Worm (Caenorhabditis elegans) whole organism, mixed stage, embryonic: Measurements from ENCODE around the gene F17A2.13.

Source experiments
- M03D4.4 ChIP-seq: sonication (generic microtip); optimal IDR thresholded peaks from 2 replicates; lab custom pipeline; 2017; ENCODE audit warnings: mild to moderate bottlenecking, missing genetic modification characterization, missing compliant biosample characterization
- bed-3 ChIP-seq: fragments of 200-800 bp; sonication (Bioruptor generic); optimal IDR thresholded peaks from 3 replicates; lab custom pipeline; 2018; ENCODE audit warnings: mild to moderate bottlenecking, missing genetic modification characterization, moderate library complexity, missing compliant biosample characterization
- blmp-1 ChIP-seq: fragments of 150-350 bp; optimal IDR thresholded peaks from 2 replicates; lab custom pipeline; 2014; ENCODE audit warnings: missing biosample characterization, missing genetic modification characterization
- ceh-39 ChIP-seq: fragments of 150-350 bp; optimal IDR thresholded peaks from 2 replicates; lab custom pipeline; 2014; ENCODE audit warnings: missing biosample characterization, missing genetic modification characterization
- ceh-43 ChIP-seq: fragments of 200-800 bp; sonication (Bioruptor generic); optimal IDR thresholded peaks from 2 replicates; lab custom pipeline; 2018; ENCODE audit warnings: mild to moderate bottlenecking, missing genetic modification characterization, moderate library complexity, missing compliant biosample characterization
- ceh-83 ChIP-seq: fragments of 200-800 bp; sonication (Bioruptor generic); optimal IDR thresholded peaks from 2 replicates; lab custom pipeline; 2018; ENCODE audit warnings: mild to moderate bottlenecking, missing genetic modification characterization, missing compliant biosample characterization
- ces-1 ChIP-seq: fragments of 150-350 bp; optimal IDR thresholded peaks from 2 replicates; lab custom pipeline; 2014; ENCODE audit warnings: missing biosample characterization, missing genetic modification reagents, missing genetic modification characterization
- cnd-1 ChIP-seq: fragments of 200-800 bp; sonication (Bioruptor generic); optimal IDR thresholded peaks from 2 replicates; lab custom pipeline; 2018; ENCODE audit warnings: mild to moderate bottlenecking, missing genetic modification characterization, missing compliant biosample characterization
- drap-1 ChIP-seq: fragments of 200-800 bp; sonication (Bioruptor generic); optimal IDR thresholded peaks from 3 replicates; lab custom pipeline; 2018; ENCODE audit warnings: mild to moderate bottlenecking, missing genetic modification characterization, missing compliant biosample characterization
- elt-1 ChIP-seq: sonication (generic microtip); optimal IDR thresholded peaks from 2 replicates; lab custom pipeline; 2017; ENCODE audit warnings: missing genetic modification characterization, mild to moderate bottlenecking, missing compliant biosample characterization, antibody characterized with exemption, moderate library complexity, borderline replicate concordance; ENCODE audit not compliant: insufficient read depth
- elt-3 ChIP-seq: fragments of 150-350 bp; optimal IDR thresholded peaks from 2 replicates; lab custom pipeline; 2014; ENCODE audit warnings: missing biosample characterization, missing genetic modification characterization
- flh-1 ChIP-seq: fragments of 200-800 bp; sonication (Bioruptor generic); optimal IDR thresholded peaks from 2 replicates; lab custom pipeline; 2018; ENCODE audit warnings: mild to moderate bottlenecking, missing genetic modification characterization, moderate library complexity, missing compliant biosample characterization
- ham-2 ChIP-seq: fragments of 200-800 bp; sonication (Bioruptor generic); optimal IDR thresholded peaks from 2 replicates; lab custom pipeline; 2018; ENCODE audit warnings: mild to moderate bottlenecking, missing genetic modification characterization, missing compliant biosample characterization
- hlh-1 ChIP-seq: fragments of 150-350 bp; optimal IDR thresholded peaks from 2 replicates; lab custom pipeline; 2014; ENCODE audit warnings: missing biosample characterization, missing genetic modification reagents, missing genetic modification characterization
- lin-13 ChIP-seq: fragments of 150-350 bp; optimal IDR thresholded peaks from 2 replicates; lab custom pipeline; 2014; ENCODE audit warnings: missing biosample characterization, missing genetic modification characterization
- lin-32 ChIP-seq: fragments of 200-800 bp; sonication (Bioruptor generic); optimal IDR thresholded peaks from 2 replicates; lab custom pipeline; 2018; ENCODE audit warnings: mild to moderate bottlenecking, missing genetic modification characterization, missing compliant biosample characterization
- lsy-2 ChIP-seq: fragments of 150-350 bp; optimal IDR thresholded peaks from 2 replicates; lab custom pipeline; 2014; ENCODE audit warnings: missing biosample characterization, missing genetic modification characterization
- mab-5 ChIP-seq: fragments of 150-350 bp; optimal IDR thresholded peaks from 2 replicates; lab custom pipeline; 2014; ENCODE audit warnings: missing biosample characterization, missing genetic modification characterization
- mep-1 ChIP-seq: fragments of 150-350 bp; optimal IDR thresholded peaks from 2 replicates; lab custom pipeline; 2017; ENCODE audit warnings: missing biosample characterization, missing genetic modification reagents, missing genetic modification characterization, inconsistent platforms
- mls-2 ChIP-seq: sonication (generic microtip); optimal IDR thresholded peaks from 2 replicates; lab custom pipeline; 2016; ENCODE audit warnings: mild to moderate bottlenecking, missing genetic modification characterization, moderate library complexity, missing compliant biosample characterization
- nhr-12 ChIP-seq: fragments of 150-350 bp; optimal IDR thresholded peaks from 2 replicates; lab custom pipeline; 2014; ENCODE audit warnings: missing biosample characterization, missing genetic modification characterization
- nhr-2 ChIP-seq: fragments of 150-350 bp; optimal IDR thresholded peaks from 2 replicates; lab custom pipeline; 2014; ENCODE audit warnings: missing biosample characterization, missing genetic modification characterization
- nhr-237 ChIP-seq: fragments of 150-350 bp; optimal IDR thresholded peaks from 2 replicates; lab custom pipeline; 2014; ENCODE audit warnings: missing biosample characterization, missing genetic modification characterization
- nhr-28 ChIP-seq: fragments of 150-350 bp; optimal IDR thresholded peaks from 2 replicates; lab custom pipeline; 2014; ENCODE audit warnings: missing biosample characterization, missing genetic modification characterization
- nhr-76 ChIP-seq: sonication (generic microtip); optimal IDR thresholded peaks from 2 replicates; lab custom pipeline; 2017; ENCODE audit warnings: missing biosample characterization, missing genetic modification characterization
- pha-4 ChIP-seq: fragments of 150-350 bp; optimal IDR thresholded peaks from 2 replicates; lab custom pipeline; 2018; ENCODE audit warnings: missing biosample characterization, missing genetic modification reagents, missing genetic modification characterization
- sem-2 ChIP-seq: fragments of 200-800 bp; sonication (Bioruptor generic); optimal IDR thresholded peaks from 2 replicates; lab custom pipeline; 2018; ENCODE audit warnings: mild to moderate bottlenecking, missing genetic modification characterization, missing compliant biosample characterization
- snpc-4 ChIP-seq: fragments of 150-350 bp; optimal IDR thresholded peaks from 2 replicates; lab custom pipeline; 2014; ENCODE audit warnings: missing biosample characterization, missing genetic modification characterization
- sptf-1 ChIP-seq: sonication (generic microtip); optimal IDR thresholded peaks from 2 replicates; lab custom pipeline; 2017; ENCODE audit warnings: mild to moderate bottlenecking, missing genetic modification characterization, moderate library complexity, missing compliant biosample characterization
- tbx-8 ChIP-seq: fragments of 200-800 bp; sonication (Bioruptor generic); optimal IDR thresholded peaks from 2 replicates; lab custom pipeline; 2018; ENCODE audit warnings: mild to moderate bottlenecking, missing genetic modification characterization, moderate library complexity, missing compliant biosample characterization
- unc-120 ChIP-seq: sonication (generic microtip); optimal IDR thresholded peaks from 2 replicates; lab custom pipeline; 2017; ENCODE audit warnings: missing genetic modification characterization, missing compliant biosample characterization; ENCODE audit not compliant: poor library complexity, severe bottlenecking
- unc-62 ChIP-seq: fragments of 150-350 bp; optimal IDR thresholded peaks from 2 replicates; lab custom pipeline; 2014; ENCODE audit warnings: missing biosample characterization, missing genetic modification reagents, missing genetic modification characterization
- zip-8 ChIP-seq: fragments of 150-350 bp; optimal IDR thresholded peaks from 2 replicates; lab custom pipeline; 2014; ENCODE audit warnings: missing biosample characterization, missing genetic modification characterization
- ztf-11 ChIP-seq: fragments of 150-350 bp; optimal IDR thresholded peaks from 2 replicates; lab custom pipeline; 2014; ENCODE audit warnings: missing biosample characterization, missing genetic modification characterization

Gene F17A2.13

DNA sequence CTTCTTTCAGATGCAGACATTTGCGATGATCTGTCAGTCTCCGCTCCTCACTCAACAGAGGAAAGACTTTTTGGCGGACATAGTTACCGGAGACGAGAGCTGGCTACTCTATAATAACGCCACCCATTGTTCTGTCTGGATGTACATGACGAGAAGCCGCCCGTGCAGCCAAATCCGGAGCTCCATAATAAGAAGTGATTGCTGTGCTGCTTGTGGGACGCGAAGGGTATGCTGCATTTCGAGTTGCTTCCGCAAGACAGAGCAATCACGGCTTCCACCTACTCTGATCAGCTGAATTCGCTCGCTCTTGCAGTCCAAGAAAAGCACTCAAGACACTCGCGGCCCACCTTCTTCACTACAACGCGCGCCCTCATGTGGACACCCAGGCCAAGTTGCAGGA is 7.7 kb upstream of the F17A2.13 start:
- no peak for TF ChIP-seq hlh-1 (tag; lab: Kevin White, UChicago)
- no peak for TF ChIP-seq lin-32 (GFP tag; lab: Kevin White, UChicago)
- no peak for TF ChIP-seq nhr-2 (tag; lab: Kevin White, UChicago)
- TF ChIP-seq nhr-76 = no peak
- no peak for TF ChIP-seq mab-5 (tag; lab: Kevin White, UChicago)
- no peak for TF ChIP-seq cnd-1 (tag; lab: Kevin White, UChicago)
- TF ChIP-seq sptf-1 = no peak
- no peak for TF ChIP-seq tbx-8 (GFP tag; lab: Kevin White, UChicago)
- TF ChIP-seq pha-4 (tag; lab: Kevin White, UChicago) = no peak
- no peak for TF ChIP-seq M03D4.4
- TF ChIP-seq lin-13 (tag; lab: Kevin White, UChicago) = no peak
- no peak for TF ChIP-seq elt-1 (tag; lab: Kevin White, UChicago)
- TF ChIP-seq nhr-28 = no peak
- no peak for TF ChIP-seq ceh-43
- no peak for TF ChIP-seq sem-2 (GFP tag; lab: Kevin White, UChicago)
- no peak for TF ChIP-seq ham-2 (GFP tag; lab: Kevin White, UChicago)
- TF ChIP-seq, all 35 proteins: peak for 0

DNA sequence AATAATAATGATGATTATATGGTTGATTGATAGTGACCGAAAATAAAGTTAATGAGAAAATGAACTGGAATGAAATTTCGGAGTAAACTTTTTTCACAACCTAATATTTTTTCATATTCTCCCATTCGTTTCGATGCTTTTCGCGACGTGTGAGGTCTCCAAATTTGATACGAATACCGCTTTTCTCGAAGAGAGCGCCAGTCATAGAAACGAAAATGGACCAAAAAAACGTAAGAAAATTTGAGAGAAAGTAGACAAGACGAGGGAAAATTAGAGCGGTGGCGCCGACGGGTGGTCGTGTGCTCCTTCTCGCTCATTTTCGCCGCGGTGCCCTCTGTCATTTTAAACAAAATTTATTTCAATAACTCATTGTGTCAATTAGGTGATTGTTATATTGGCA is 7.1 kb upstream of the F17A2.13 start:
- TF ChIP-seq cnd-1 (tag; lab: Kevin White, UChicago) (no peak), nhr-76 (no peak), ceh-83 (no peak), mls-2 (no peak), blmp-1 (no peak), M03D4.4 (no peak), nhr-12 (no peak), lin-32 (GFP tag; lab: Kevin White, UChicago) (no peak), pha-4 (tag; lab: Kevin White, UChicago) (no peak), unc-120 (no peak), ceh-43 (no peak)

DNA sequence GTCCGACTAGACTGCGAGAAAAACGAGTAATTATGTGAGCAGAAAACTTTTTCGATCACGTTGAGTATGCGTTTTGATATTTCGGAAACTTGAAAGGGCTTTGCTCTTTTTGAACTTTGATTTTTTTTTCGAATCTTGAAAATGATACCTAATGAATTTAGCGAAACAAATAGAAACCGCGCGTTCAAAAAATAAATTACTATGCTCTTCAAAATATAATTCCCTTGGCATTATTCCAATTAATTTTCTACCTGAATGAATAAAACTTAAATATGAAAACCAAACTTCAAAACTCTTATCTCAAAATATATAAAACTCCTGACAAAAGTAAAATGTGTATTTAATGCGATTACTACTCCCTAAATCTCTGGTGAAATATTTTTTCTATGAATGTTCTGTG is 6.2 kb upstream of the F17A2.13 start, which contains the start of gene xtr-2:
Gene xtr-2 (plus strand): TSS at position 301 of the 400 bp plus-strand sequence.
- TF ChIP-seq flh-1 (GFP tag; lab: Kevin White, UChicago) (no peak), lsy-2 (no peak), unc-62 (no peak), lin-32 (GFP tag; lab: Kevin White, UChicago) (no peak), lin-13 (tag; lab: Kevin White, UChicago) (no peak), snpc-4 (tag; lab: Kevin White, UChicago) (no peak), ces-1 (GFP tag; lab: Kevin White, UChicago) (no peak), mls-2 (no peak), pha-4 (tag; lab: Kevin White, UChicago) (no peak), elt-3 (tag; lab: Kevin White, UChicago) (no peak), nhr-12 (no peak), ham-2 (GFP tag; lab: Kevin White, UChicago) (no peak), hlh-1 (tag; lab: Kevin White, UChicago) (no peak), M03D4.4 (no peak), nhr-28 (no peak), ceh-43 (no peak), mep-1 (tag; lab: Kevin White, UChicago) (no peak), unc-120 (no peak)

DNA sequence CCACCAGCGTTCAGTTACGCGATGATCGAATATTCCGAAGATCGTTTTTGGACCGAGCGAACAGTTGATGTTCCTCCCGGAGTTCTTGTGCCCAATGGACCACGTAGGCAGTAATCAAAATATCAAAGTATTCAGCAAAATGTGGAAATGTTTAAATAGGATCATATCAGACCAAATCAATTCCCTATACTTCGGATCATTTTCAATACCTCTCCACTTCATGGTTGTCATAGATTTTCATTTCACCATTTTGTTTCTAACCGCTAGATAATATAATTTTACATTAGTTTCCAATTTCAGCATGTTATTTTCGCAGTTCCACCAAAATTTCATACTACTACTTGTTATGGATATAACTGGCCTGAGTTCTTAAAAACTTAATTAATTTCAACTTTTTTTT is 3.9 kb upstream of the F17A2.13 start:
- no peak for TF ChIP-seq M03D4.4
- no peak for TF ChIP-seq bed-3
- no peak for TF ChIP-seq cnd-1 (tag; lab: Kevin White, UChicago)
- no peak for TF ChIP-seq nhr-76
- no peak for TF ChIP-seq nhr-2 (tag; lab: Kevin White, UChicago)
- TF ChIP-seq zip-8 (tag; lab: Kevin White, UChicago) = no peak
- TF ChIP-seq sem-2 (GFP tag; lab: Kevin White, UChicago) = no peak
- no peak for TF ChIP-seq flh-1 (GFP tag; lab: Kevin White, UChicago)
- TF ChIP-seq drap-1 (GFP tag; lab: Kevin White, UChicago) = no peak
- no peak for TF ChIP-seq sptf-1
- TF ChIP-seq ceh-43 = no peak
- TF ChIP-seq ham-2 (GFP tag; lab: Kevin White, UChicago) = no peak
- no peak for TF ChIP-seq pha-4 (tag; lab: Kevin White, UChicago)
- TF ChIP-seq elt-1 (tag; lab: Kevin White, UChicago) = no peak
- TF ChIP-seq lin-32 (GFP tag; lab: Kevin White, UChicago) = no peak
- TF ChIP-seq nhr-28 = no peak
- no peak for TF ChIP-seq mep-1 (tag; lab: Kevin White, UChicago)
- TF ChIP-seq ces-1 (GFP tag; lab: Kevin White, UChicago) = no peak

DNA sequence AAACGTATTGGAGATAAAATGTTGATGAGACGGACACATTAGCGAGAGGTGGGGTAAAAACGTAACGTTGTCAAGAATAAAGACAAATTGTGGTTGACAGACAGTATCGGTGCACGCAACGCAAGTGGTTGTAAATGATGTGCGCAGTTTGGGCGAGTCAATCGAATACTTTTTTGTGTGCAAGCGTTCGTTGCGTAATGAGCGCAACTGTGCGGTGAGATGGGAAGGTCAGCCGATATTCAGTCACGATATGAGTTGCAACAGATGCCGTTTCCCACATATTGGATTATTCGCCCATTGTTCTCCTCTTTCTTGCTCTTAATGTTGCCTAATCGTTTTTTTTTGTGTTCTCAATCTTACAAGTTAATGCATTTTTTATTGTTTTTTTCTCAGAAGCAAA is 720 bp upstream of the F17A2.13 start, which contains the start of gene ceh-40:
Gene ceh-40 (minus strand): TSS at position 41 of the 400 bp plus-strand sequence.
- TF ChIP-seq nhr-237 (tag; lab: Kevin White, UChicago) (no peak), unc-120 (no peak), nhr-2 (tag; lab: Kevin White, UChicago) (peak; percentile 74), blmp-1 (no peak), ces-1 (GFP tag; lab: Kevin White, UChicago) (no peak), nhr-28 (no peak), mls-2 (no peak), nhr-76 (no peak), bed-3 (no peak), cnd-1 (tag; lab: Kevin White, UChicago) (peak; percentile 36), ceh-83 (no peak), elt-3 (tag; lab: Kevin White, UChicago) (no peak), lsy-2 (no peak), ceh-39 (tag; lab: Kevin White, UChicago) (peak; percentile 63), hlh-1 (tag; lab: Kevin White, UChicago) (no peak), snpc-4 (tag; lab: Kevin White, UChicago) (no peak), ham-2 (GFP tag; lab: Kevin White, UChicago) (no peak), flh-1 (GFP tag; lab: Kevin White, UChicago) (no peak), tbx-8 (GFP tag; lab: Kevin White, UChicago) (no peak), M03D4.4 (no peak), sem-2 (GFP tag; lab: Kevin White, UChicago) (no peak), unc-62 (peak; percentile 51), ztf-11 (tag; lab: Kevin White, UChicago) (no peak), nhr-12 (no peak), lin-32 (GFP tag; lab: Kevin White, UChicago) (no peak), drap-1 (GFP tag; lab: Kevin White, UChicago) (no peak), sptf-1 (no peak), mab-5 (tag; lab: Kevin White, UChicago) (no peak), pha-4 (tag; lab: Kevin White, UChicago) (no peak), ceh-43 (no peak), elt-1 (tag; lab: Kevin White, UChicago) (no peak), zip-8 (tag; lab: Kevin White, UChicago) (peak; percentile 50)
